Worm (Caenorhabditis elegans): ENCODE data around the gene W02A2.5.

Gene W02A2.5

DNA sequence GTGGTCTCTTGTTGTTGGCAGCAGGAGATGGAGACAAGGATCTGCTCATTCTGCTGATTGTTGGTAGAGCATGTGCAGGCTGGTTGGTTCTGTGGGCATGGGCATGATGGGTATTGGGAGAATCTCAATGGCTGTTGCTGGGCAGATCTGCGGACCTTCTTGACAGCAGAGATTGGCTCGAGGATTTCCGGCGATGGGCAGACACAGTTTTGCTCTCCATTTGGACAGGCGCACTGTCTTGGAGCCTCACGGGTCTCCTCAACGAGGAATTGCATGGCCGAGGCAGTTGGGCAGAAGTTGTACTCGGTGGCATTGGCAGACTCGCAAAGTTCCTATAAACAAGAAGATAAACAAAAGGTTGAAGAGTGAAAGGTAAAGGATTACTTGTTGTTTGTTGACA is 12.1 kb upstream of the W02A2.5 start:
- TF ChIP-seq hmg-1.1 (GFP tag; IDR thresholded peaks at IDR 0.05) (0 out of 2 replicates have a peak, but pooled peaks have one; percentile 18), mxl-3 (GFP tag; optimal IDR thresholded peaks at IDR 0.05) (peak; percentile 12), daf-8 (GFP tag; IDR thresholded peaks at IDR 0.05) (no peak), fos-1 (tag; optimal IDR thresholded peaks at IDR 0.05) (no peak), snpc-1.2 (GFP tag; IDR thresholded peaks at IDR 0.05) (no peak), nhr-10 (tag; optimal IDR thresholded peaks at IDR 0.05) (no peak), aly-2 (tag; optimal IDR thresholded peaks at IDR 0.05) (no peak), Y105C5A.15 (GFP tag; IDR thresholded peaks at IDR 0.05) (no peak), set-16 (GFP tag; IDR thresholded peaks at IDR 0.05) (peak; percentile 57)

ce11 chrIV:13331285-13331684 is 11.4 kb upstream of the W02A2.5 start, which contains the start of gene pqn-74:
Gene pqn-74 (minus strand): TSS chrIV:13331406.
- peak; percentile 85 for TF ChIP-seq set-16 (GFP tag; IDR thresholded peaks at IDR 0.05)
- TF ChIP-seq mxl-3 (GFP tag; optimal IDR thresholded peaks at IDR 0.05) = no peak
- no peak for TF ChIP-seq attf-4 (tag; optimal IDR thresholded peaks at IDR 0.05)
- TF ChIP-seq nhr-76 (tag; optimal IDR thresholded peaks at IDR 0.05) = no peak

DNA sequence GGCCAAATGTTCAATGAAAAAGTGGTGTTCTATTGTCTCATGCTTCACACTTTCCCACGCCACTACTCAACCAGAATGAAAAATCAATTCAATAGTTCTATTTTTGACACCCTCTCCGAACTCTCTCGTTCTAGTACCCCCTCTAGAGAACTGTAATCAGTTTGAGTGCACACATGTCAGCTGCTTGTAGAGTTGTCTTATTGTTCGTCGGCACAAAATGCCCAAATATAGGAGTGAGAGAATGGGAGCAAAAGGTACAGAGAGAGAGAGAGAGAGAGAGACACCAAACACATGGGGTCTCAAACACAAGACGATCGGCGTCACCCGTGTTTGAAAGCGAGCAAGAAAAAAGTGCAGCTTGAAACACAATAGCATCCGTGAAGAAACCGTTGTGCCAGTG is 8.4 kb upstream of the W02A2.5 start:
- TF ChIP-seq daf-19 (GFP tag; conservative IDR thresholded peaks at IDR 0.05) (no peak), attf-4 (tag; optimal IDR thresholded peaks at IDR 0.05) (no peak), unc-39 (tag; optimal IDR thresholded peaks at IDR 0.05) (no peak), daf-12 (tag; optimal IDR thresholded peaks at IDR 0.05) (no peak), D1046.2 (GFP tag; IDR thresholded peaks at IDR 0.05) (no peak), nhr-76 (tag; optimal IDR thresholded peaks at IDR 0.05) (no peak), nhr-11 (tag; optimal IDR thresholded peaks at IDR 0.05) (no peak), zfp-2 (tag; optimal IDR thresholded peaks at IDR 0.05) (no peak), dmd-6 (GFP tag; IDR thresholded peaks at IDR 0.05) (peak; percentile 53), lin-39 (tag; optimal IDR thresholded peaks at IDR 0.05) (no peak), F44E2.7 (GFP tag; IDR thresholded peaks at IDR 0.05) (no peak), T20F7.1 (GFP tag; optimal IDR thresholded peaks at IDR 0.05) (no peak), madf-9 (GFP tag; conservative IDR thresholded peaks at IDR 0.05) (no peak), dve-1 (tag; optimal IDR thresholded peaks at IDR 0.05; ENCODE audit: insufficient read depth) (peak; percentile 41), aly-2 (tag; optimal IDR thresholded peaks at IDR 0.05) (no peak), hif-1 (tag; optimal IDR thresholded peaks at IDR 0.05) (peak in 1 of 2 experiments; percentile 27), Y75B8A.6 (GFP tag; IDR thresholded peaks at IDR 0.05) (no peak), fos-1 (tag; optimal IDR thresholded peaks at IDR 0.05) (no peak), lin-15B (tag; optimal IDR thresholded peaks at IDR 0.05) (no peak), duxl-1 (tag; optimal IDR thresholded peaks at IDR 0.05; ENCODE audit: poor library complexity) (no peak), ces-1 (GFP tag; optimal IDR thresholded peaks at IDR 0.05) (no peak), mdl-1 (tag; optimal IDR thresholded peaks at IDR 0.05) (no peak), snpc-1.2 (GFP tag; IDR thresholded peaks at IDR 0.05) (no peak), nhr-41 (GFP tag; IDR thresholded peaks at IDR 0.05) (no peak), ceh-28 (tag; optimal IDR thresholded peaks at IDR 0.05) (no peak), aha-1 (tag) (no peak), nhr-25 (tag; optimal IDR thresholded peaks at IDR 0.05; ENCODE audit: borderline replicate concordance, insufficient read depth) (no peak), egl-43 (GFP tag; IDR thresholded peaks at IDR 0.05) (no peak), spr-1 (tag; optimal IDR thresholded peaks at IDR 0.05) (no peak), ztf-7 (tag; optimal IDR thresholded peaks at IDR 0.05) (no peak), zag-1 (tag; optimal IDR thresholded peaks at IDR 0.05) (no peak), ctbp-1 (GFP tag; IDR thresholded peaks at IDR 0.05) (no peak), tra-1 (GFP tag; IDR thresholded peaks at IDR 0.05) (no peak), pqm-1 (tag; optimal IDR thresholded peaks at IDR 0.05) (peak; percentile 11), saeg-2 (GFP tag; IDR thresholded peaks at IDR 0.05) (no peak), hmg-1.1 (GFP tag; IDR thresholded peaks at IDR 0.05) (no peak), Y105C5A.15 (GFP tag; IDR thresholded peaks at IDR 0.05) (no peak), lin-1 (GFP tag; IDR thresholded peaks at IDR 0.05) (no peak), unc-62 (GFP tag; optimal IDR thresholded peaks at IDR 0.05 in 1 of 2) (peak in 1 of 2 experiments; percentile 76), unc-62 (tag; optimal IDR thresholded peaks at IDR 0.05) (no peak), F49E8.2 (tag; optimal IDR thresholded peaks at IDR 0.05; ENCODE audit: borderline replicate concordance) (no peak), mdt-29 (GFP tag; IDR thresholded peaks at IDR 0.05) (no peak), lim-7 (GFP tag; IDR thresholded peaks at IDR 0.05) (no peak)

Data from whole organism, L4 larva.